Worm (Caenorhabditis elegans): ENCODE measurements around the gene nas-1.
A peak's percentile ranks its signal among the peaks of the same experiment; 100 is the strongest.

The nas-1 gene

DNA sequence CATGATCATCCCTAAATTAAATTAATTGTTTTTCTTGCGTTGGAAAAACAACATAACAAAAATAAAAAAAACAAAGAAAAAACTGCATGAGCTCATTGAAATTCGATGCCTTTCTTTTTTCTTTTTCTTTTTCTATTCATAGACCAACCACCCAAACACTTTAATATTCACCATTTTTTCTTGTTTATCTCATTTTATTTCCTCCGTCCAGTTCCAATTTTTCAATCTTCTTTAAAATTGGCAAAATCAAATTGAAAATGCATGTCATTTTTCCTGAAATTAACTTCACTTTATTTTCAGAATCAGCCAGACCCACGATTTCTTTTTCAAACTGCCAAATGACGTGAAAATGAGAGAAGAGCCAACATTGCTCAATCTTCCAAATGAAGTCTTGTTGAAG is 19.8 kb upstream of the nas-1 start, which contains the start of gene T03F6.4:
Gene T03F6.4, plus strand, starts transcription at position 301 of the 400 bp plus-strand sequence.
- TF ChIP-seq lin-35 (GFP tag; optimal IDR thresholded peaks at IDR 0.05) (no peak), elt-3 (tag; optimal IDR thresholded peaks at IDR 0.05) (no peak), snu-23 (GFP tag; optimal IDR thresholded peaks at IDR 0.05) (no peak), ceh-82 (tag; optimal IDR thresholded peaks at IDR 0.05) (no peak), vab-15 (tag; optimal IDR thresholded peaks at IDR 0.05) (no peak), Y116A8C.19 (tag; optimal IDR thresholded peaks at IDR 0.05; ENCODE audit: borderline replicate concordance) (no peak), zip-4 (GFP tag; optimal IDR thresholded peaks at IDR 0.05) (no peak), mab-9 (GFP tag; IDR thresholded peaks at IDR 0.05) (no peak), nhr-20 (tag; optimal IDR thresholded peaks at IDR 0.05) (no peak), ets-5 (GFP tag; IDR thresholded peaks at IDR 0.05) (no peak), jun-1 (tag; optimal IDR thresholded peaks at IDR 0.05) (no peak)

DNA sequence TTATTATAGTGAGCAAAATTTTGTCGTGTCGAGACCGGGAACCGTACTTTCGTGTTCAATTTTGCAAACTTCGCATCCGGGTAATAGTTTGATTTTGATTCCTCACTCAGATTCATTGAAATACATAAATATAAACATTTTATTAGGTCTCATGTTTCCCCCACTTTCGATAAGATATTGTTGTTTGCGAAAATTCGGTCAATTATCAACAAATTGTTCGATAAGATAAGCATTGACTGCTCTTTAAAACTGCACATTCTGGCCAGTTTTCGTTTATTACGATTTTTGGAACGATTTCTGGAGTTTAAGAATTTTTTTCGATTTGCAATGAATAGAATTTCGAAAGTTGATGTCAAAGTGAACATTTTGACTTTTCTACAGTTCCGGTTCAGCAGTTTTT is 17.0 kb upstream of the nas-1 start:
- no peak for TF ChIP-seq grh-1 (GFP tag; IDR thresholded peaks at IDR 0.05)
- no peak for TF ChIP-seq C34B4.2 (tag; optimal IDR thresholded peaks at IDR 0.05)
- peak; percentile 73 for TF ChIP-seq elt-2 (tag; optimal IDR thresholded peaks at IDR 0.05)
- TF ChIP-seq egl-13 (tag; optimal IDR thresholded peaks at IDR 0.05) = no peak
- no peak for TF ChIP-seq nhr-90 (tag; optimal IDR thresholded peaks at IDR 0.05; ENCODE audit: poor library complexity)

DNA sequence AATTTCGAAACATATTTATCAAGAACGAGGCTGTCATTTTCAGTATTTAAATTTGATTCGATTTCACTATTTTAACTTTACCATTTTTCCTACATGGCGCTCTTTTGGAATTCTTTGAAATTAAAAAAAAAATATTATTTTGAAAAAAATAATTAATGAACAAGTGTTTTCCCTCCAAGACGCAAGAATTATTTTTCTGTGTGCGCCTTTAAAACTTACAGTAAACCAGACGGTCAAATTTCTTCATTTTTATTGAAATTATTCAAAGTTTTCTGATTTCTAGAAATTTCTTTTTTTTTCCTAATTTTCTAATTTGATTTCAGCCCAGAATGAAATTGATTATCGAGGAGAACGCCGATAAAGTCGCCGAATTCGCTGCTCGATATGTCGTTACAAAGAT is 16.5 kb upstream of the nas-1 start, which contains the start of gene T03F6.3:
Gene T03F6.3, plus strand, starts transcription at position 318 of the 400 bp plus-strand sequence.
- TF ChIP-seq sup-37 (GFP tag; optimal IDR thresholded peaks at IDR 0.05) (no peak), ces-1 (GFP tag; optimal IDR thresholded peaks at IDR 0.05) (no peak), vab-15 (tag; optimal IDR thresholded peaks at IDR 0.05) (no peak), ceh-90 (tag; optimal IDR thresholded peaks at IDR 0.05) (no peak), efl-1 (optimal IDR thresholded peaks at IDR 0.05) (no peak), efl-1 (GFP tag; optimal IDR thresholded peaks at IDR 0.05 in 1 of 2) (no peak), elt-3 (tag; optimal IDR thresholded peaks at IDR 0.05) (no peak), nhr-20 (tag; optimal IDR thresholded peaks at IDR 0.05) (no peak), aly-2 (tag; optimal IDR thresholded peaks at IDR 0.05) (no peak), C34B4.2 (tag; optimal IDR thresholded peaks at IDR 0.05) (no peak), ceh-88 (GFP tag; IDR thresholded peaks at IDR 0.05) (no peak), egl-27 (tag; optimal IDR thresholded peaks at IDR 0.05) (no peak), alr-1 (tag; optimal IDR thresholded peaks at IDR 0.05; ENCODE audit: borderline replicate concordance) (no peak), xbp-1 (tag; optimal IDR thresholded peaks at IDR 0.05) (no peak), isw-1 (GFP tag; IDR thresholded peaks at IDR 0.05) (no peak), lin-13 (GFP tag; optimal IDR thresholded peaks at IDR 0.05) (no peak), fkh-8 (tag; optimal IDR thresholded peaks at IDR 0.05) (no peak)

DNA sequence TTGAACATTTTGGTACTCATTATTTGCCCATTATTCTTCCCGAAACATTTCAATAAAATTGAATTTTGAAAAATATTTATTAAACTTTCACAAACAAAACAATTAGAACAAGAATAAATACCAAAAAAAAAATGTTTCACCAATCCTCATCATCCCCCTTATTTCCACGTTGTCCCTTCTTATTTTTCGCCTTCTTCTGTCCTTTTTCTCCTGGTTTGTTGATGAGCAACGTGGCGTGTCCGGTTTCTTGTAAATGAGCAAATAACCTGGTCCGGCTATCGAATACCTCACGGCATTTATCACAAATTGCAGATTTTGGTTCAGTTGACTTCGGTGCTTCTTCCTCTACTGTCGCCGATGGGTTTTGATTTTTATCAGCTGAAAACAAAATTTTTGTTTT is 14.8 kb upstream of the nas-1 start:
- no peak for TF ChIP-seq efl-1 (optimal IDR thresholded peaks at IDR 0.05)
- TF ChIP-seq efl-1 (GFP tag; optimal IDR thresholded peaks at IDR 0.05 in 1 of 2) = peak in 1 of 2 experiments; percentile 66
- TF ChIP-seq lin-14 (GFP tag; optimal IDR thresholded peaks at IDR 0.05) = no peak
- peak; percentile 65 for TF ChIP-seq nhr-85 (tag)

DNA sequence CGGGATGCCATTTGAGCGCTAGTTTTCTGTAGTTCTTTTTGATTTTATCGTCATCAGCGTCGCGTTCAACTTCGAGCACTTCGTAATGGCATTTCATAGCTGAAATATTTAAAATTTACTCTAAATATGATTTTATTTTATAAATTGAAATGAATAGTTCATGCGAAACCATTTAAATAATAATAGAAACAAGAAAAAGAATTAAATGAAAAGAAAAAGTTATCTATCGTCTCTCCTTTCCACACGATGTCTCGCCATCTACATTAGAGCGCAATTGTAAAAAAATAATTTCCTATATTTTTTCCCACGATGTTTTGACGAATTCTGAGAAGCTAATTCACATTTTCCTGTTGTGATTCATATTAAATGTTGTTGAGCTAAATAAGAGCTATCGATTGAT is 12.4 kb upstream of the nas-1 start, which contains the start of gene dnj-17:
Gene dnj-17, minus strand, starts transcription at position 101 of the 400 bp plus-strand sequence.
- no peak for TF ChIP-seq nhr-47 (tag; optimal IDR thresholded peaks at IDR 0.05)
- no peak for TF ChIP-seq sptf-1 (tag; optimal IDR thresholded peaks at IDR 0.05)
- no peak for TF ChIP-seq nhr-19 (GFP tag; conservative IDR thresholded peaks at IDR 0.05)
- TF ChIP-seq efl-1 (optimal IDR thresholded peaks at IDR 0.05) = no peak
- TF ChIP-seq efl-1 (GFP tag; optimal IDR thresholded peaks at IDR 0.05 in 1 of 2) = peak; percentile 27 to 74
